Fruit fly (Drosophila melanogaster): Measurements from ENCODE around the gene Tdh.

Tdh gene

DNA sequence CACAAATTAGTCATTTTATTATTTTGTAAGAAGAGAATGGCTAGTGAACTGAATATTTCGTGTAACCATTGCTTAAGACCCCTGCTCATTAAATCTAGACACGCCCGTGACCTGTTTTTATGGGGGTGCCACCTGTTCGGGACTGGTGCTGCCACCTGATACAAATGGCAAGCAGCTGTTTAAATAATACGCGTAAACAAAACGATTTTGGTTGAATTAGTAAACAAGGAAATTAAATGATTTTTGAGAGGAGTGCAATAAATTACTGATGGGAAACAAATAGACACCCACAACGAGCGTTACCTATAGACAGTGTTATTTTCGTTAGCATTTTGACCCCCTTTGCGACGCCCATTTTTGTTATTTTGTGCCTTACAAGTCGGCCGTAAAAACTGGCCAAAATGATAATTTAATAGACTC lies 8.1 kb downstream of the Tdh start (continued):
- TF ChIP-seq CG12299 (tag; optimal IDR thresholded peaks at IDR 0.05), result peak; percentile 75
- peak; percentile 90 for TF ChIP-seq gro (GFP tag; optimal IDR thresholded peaks at IDR 0.05)
- TF ChIP-seq p53 (GFP tag; optimal IDR thresholded peaks at IDR 0.05), result peak; percentile 64
- no peak for TF ChIP-seq CG32772 (GFP tag; IDR thresholded peaks at IDR 0.05)
- TF ChIP-seq CG1792 (GFP tag; optimal IDR thresholded peaks at IDR 0.05), result peak; percentile 75
- TF ChIP-seq Dip2 (GFP tag; IDR thresholded peaks at IDR 0.05), result no peak
- TF ChIP-seq CG7928 (GFP tag; optimal IDR thresholded peaks at IDR 0.05), result peak; percentile 60
- peak; percentile 70 for TF ChIP-seq trem (tag; optimal IDR thresholded peaks at IDR 0.05)
- TF ChIP-seq her (GFP tag; optimal IDR thresholded peaks at IDR 0.05), result peak; percentile 82
- TF ChIP-seq gt (GFP tag; IDR thresholded peaks at IDR 0.05), result no peak
- peak; percentile 72 for TF ChIP-seq CG4282 (GFP tag; optimal IDR thresholded peaks at IDR 0.05)
- TF ChIP-seq Jarid2 (GFP tag; optimal IDR thresholded peaks at IDR 0.05), result peak; percentile 48
- TF ChIP-seq disco-r (GFP tag; optimal IDR thresholded peaks at IDR 0.05), result peak; percentile 29
- no peak for TF ChIP-seq MBD-R2 (GFP tag; IDR thresholded peaks at IDR 0.05)
- no peak for TF ChIP-seq dysf (GFP tag; IDR thresholded peaks at IDR 0.05)
- TF ChIP-seq CG9437 (GFP tag; optimal IDR thresholded peaks at IDR 0.05), result peak; percentile 77
- peak; percentile 71 for TF ChIP-seq CG30431 (GFP tag; optimal IDR thresholded peaks at IDR 0.05)
- peak; percentile 18 for TF ChIP-seq CG9797 (GFP tag; optimal IDR thresholded peaks at IDR 0.05)
- TF ChIP-seq CG12659 (GFP tag; optimal IDR thresholded peaks at IDR 0.05), result peak; percentile 92
- TF ChIP-seq Dref (GFP tag; IDR thresholded peaks at IDR 0.05), result no peak
- no peak for TF ChIP-seq vnd (GFP tag; IDR thresholded peaks at IDR 0.05; ENCODE audit: partially characterized antibody)
- TF ChIP-seq psq (GFP tag; optimal IDR thresholded peaks at IDR 0.05), result peak; percentile 82
- peak; percentile 90 for TF ChIP-seq Hr3 (GFP tag; optimal IDR thresholded peaks at IDR 0.05)
- TF ChIP-seq CG12744 (GFP tag; optimal IDR thresholded peaks at IDR 0.05), result peak; percentile 74
- peak; percentile 85 for TF ChIP-seq CG17359 (tag; optimal IDR thresholded peaks at IDR 0.05)
- peak; percentile 70 for TF ChIP-seq CG17568 (GFP tag; optimal IDR thresholded peaks at IDR 0.05)
- peak; percentile 70 for TF ChIP-seq CG15696 (tag; optimal IDR thresholded peaks at IDR 0.05)
- peak; percentile 75 for TF ChIP-seq nmo (GFP tag; optimal IDR thresholded peaks at IDR 0.05)
- TF ChIP-seq Atf6 (GFP tag; IDR thresholded peaks at IDR 0.05), result no peak
- TF ChIP-seq CG9727 (GFP tag; optimal IDR thresholded peaks at IDR 0.05), result peak; percentile 83
- TF ChIP-seq lov (optimal IDR thresholded peaks at IDR 0.05), result no peak
- TF ChIP-seq lov (GFP tag; IDR thresholded peaks at IDR 0.05), result no peak
- peak; percentile 89 for TF ChIP-seq bcd (GFP tag; optimal IDR thresholded peaks at IDR 0.05)
- TF ChIP-seq CG8359 (GFP tag; optimal IDR thresholded peaks at IDR 0.05; ENCODE audit: borderline replicate concordance), result no peak
- TF ChIP-seq cas (GFP tag; IDR thresholded peaks at IDR 0.05), result no peak
- peak; percentile 81 for TF ChIP-seq Side (GFP tag; optimal IDR thresholded peaks at IDR 0.05)
- TF ChIP-seq CG13287 (GFP tag; IDR thresholded peaks at IDR 0.05; ENCODE audit: partially characterized antibody), result no peak
- TF ChIP-seq Awh (GFP tag; IDR thresholded peaks at IDR 0.05), result no peak
- no peak for TF ChIP-seq Aef1 (GFP tag; IDR thresholded peaks at IDR 0.05)
- TF ChIP-seq h (optimal IDR thresholded peaks at IDR 0.05), result no peak
- no peak for TF ChIP-seq mld (GFP tag; IDR thresholded peaks at IDR 0.05; ENCODE audit: partially characterized antibody)
- peak; percentile 87 for TF ChIP-seq tup (GFP tag; optimal IDR thresholded peaks at IDR 0.05)
- peak; percentile 92 for TF ChIP-seq CHES-1-like (GFP tag; optimal IDR thresholded peaks at IDR 0.05)
- peak; percentile 75 for TF ChIP-seq CG6272 (GFP tag; IDR thresholded peaks at IDR 0.05)
- peak; percentile 54 for TF ChIP-seq emc (GFP tag; optimal IDR thresholded peaks at IDR 0.05)
- no peak for TF ChIP-seq sim (GFP tag; IDR thresholded peaks at IDR 0.05)
- peak; percentile 76 for TF ChIP-seq CG6854 (GFP tag; optimal IDR thresholded peaks at IDR 0.05)
- TF ChIP-seq CG17361 (GFP tag; IDR thresholded peaks at IDR 0.05), result no peak
- no peak for TF ChIP-seq ci (GFP tag; IDR thresholded peaks at IDR 0.05)
- peak; percentile 33 for TF ChIP-seq CG10431 (GFP tag; optimal IDR thresholded peaks at IDR 0.05)
- peak; percentile 77 for TF ChIP-seq CG10147 (GFP tag; optimal IDR thresholded peaks at IDR 0.05)
- no peak for TF ChIP-seq Ravus (GFP tag; IDR thresholded peaks at IDR 0.05)
